Fruit fly (Drosophila melanogaster): ENCODE measurements around the gene Saysd1.

Gene Saysd1

DNA sequence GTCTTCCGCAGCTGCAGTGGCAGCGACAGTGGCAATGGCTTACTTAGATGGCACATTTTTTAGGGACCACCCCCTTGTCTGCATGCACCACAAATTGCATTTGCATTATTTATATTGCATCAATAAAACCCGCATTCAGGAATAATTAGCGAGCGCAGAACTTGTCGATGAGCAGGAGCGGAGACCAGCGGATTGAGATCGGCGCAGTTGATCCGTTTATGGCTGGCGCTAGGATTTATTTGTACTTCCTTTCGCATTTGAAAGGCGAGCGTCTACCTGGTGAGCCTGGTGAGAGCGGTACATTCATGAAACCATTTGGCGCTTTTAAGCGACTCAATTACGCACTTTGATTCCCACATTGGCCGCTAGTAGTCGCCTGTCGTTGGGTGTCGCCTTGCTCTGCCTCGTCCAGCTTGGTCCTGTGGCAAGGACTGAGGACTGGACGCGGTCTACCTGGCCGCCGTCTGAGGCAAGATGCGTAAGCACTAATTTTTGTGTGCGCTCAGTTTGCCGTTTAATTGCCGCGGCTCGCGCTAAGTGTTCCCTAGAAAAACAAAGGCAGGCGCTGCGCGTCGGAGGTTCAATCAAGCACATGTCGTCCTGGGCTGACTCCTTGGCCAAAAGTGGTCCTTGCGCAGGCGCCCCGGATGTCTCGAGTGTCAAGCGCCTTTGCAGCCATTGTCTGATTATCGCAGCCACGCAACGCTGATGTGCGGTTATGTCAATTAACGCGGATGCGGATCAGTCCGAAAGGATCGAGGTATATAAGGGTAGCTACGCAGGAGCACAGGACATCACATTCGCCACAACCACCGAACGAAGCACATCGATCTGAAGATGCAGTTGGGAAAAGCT is 20.0 kb downstream of the Saysd1 start, which contains the start of gene CG13653 (continued):
- no peak for TF ChIP-seq NK7.1 (GFP tag; optimal IDR thresholded peaks at IDR 0.05)
- no peak for TF ChIP-seq bbx (GFP tag; IDR thresholded peaks at IDR 0.05; ENCODE audit: partially characterized antibody)
- no peak for TF ChIP-seq wek (GFP tag; optimal IDR thresholded peaks at IDR 0.05)

DNA sequence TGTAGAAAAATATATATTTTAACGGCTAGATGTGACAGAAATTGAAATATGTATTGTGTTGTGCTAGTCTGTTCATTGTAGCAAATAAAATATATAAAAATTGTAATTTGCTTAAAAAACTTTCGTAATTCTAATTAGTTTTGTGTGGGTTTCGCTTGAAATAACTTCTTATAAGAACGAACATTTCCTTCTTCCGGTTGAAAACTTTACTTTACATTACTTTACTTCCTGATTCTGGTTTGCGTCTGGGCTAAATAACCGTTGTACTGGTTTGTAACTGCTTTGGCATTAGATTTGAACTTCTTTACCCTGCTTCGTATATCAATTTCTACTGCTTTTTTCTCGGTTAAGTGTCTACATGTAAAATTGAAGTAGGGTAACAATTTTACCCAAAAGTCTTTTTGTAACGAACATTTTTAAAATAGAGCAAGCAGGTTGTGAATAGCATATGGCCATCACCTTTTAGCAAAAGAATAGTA is 21.2 kb downstream of the Saysd1 start, which contains the start of gene lobo:
lobo (minus strand) TSS at position 51 of the 479 bp plus-strand sequence.
- TF ChIP-seq bab2 (GFP tag; optimal IDR thresholded peaks at IDR 0.05) = peak; percentile 53
- TF ChIP-seq pb (GFP tag; optimal IDR thresholded peaks at IDR 0.05) = peak; percentile 57
- TF ChIP-seq Chrac-16 (GFP tag; optimal IDR thresholded peaks at IDR 0.05) = peak; percentile 1
- TF ChIP-seq CG6272 (GFP tag; IDR thresholded peaks at IDR 0.05) = peak; percentile 28; the same call in 1 of the 2 replicates
- peak; percentile 59 for TF ChIP-seq CG17385 (GFP tag; optimal IDR thresholded peaks at IDR 0.05)
- peak; percentile 49 for TF ChIP-seq MBD-R2 (GFP tag; IDR thresholded peaks at IDR 0.05)
- TF ChIP-seq schlank (tag; optimal IDR thresholded peaks at IDR 0.05) = peak; percentile 45
- peak; percentile 62 for TF ChIP-seq crc (GFP tag; optimal IDR thresholded peaks at IDR 0.05)
- peak; percentile 25 for TF ChIP-seq CG6854 (GFP tag; optimal IDR thresholded peaks at IDR 0.05)
- TF ChIP-seq bcd (GFP tag; optimal IDR thresholded peaks at IDR 0.05) = peak; percentile 80
- peak; percentile 27 for TF ChIP-seq Oli (tag; optimal IDR thresholded peaks at IDR 0.05)
- TF ChIP-seq ERR (GFP tag; optimal IDR thresholded peaks at IDR 0.05) = peak; percentile 12
- TF ChIP-seq Adf1 (GFP tag; IDR thresholded peaks at IDR 0.05) = peak; percentile 48
- peak; percentile 32 for TF ChIP-seq CG7556 (GFP tag; optimal IDR thresholded peaks at IDR 0.05)
- TF ChIP-seq CG30431 (GFP tag; optimal IDR thresholded peaks at IDR 0.05) = peak; percentile 36
- TF ChIP-seq CG9817 (tag; optimal IDR thresholded peaks at IDR 0.05) = peak; percentile 75
- TF ChIP-seq hbn (GFP tag; IDR thresholded peaks at IDR 0.05; ENCODE audit: partially characterized antibody) = no peak
- peak; percentile 77 for TF ChIP-seq CG12391 (tag; optimal IDR thresholded peaks at IDR 0.05)
- peak; percentile 50; the same call in 1 of the 2 replicates for TF ChIP-seq CG32532 (GFP tag; IDR thresholded peaks at IDR 0.05)
- TF ChIP-seq croc (GFP tag; conservative IDR thresholded peaks at IDR 0.05) = no peak
- no peak for TF ChIP-seq CG14667 (GFP tag; IDR thresholded peaks at IDR 0.05)
- TF ChIP-seq CG4617 (GFP tag; optimal IDR thresholded peaks at IDR 0.05; ENCODE audit: borderline replicate concordance) = peak; percentile 12
- TF ChIP-seq cato (GFP tag; optimal IDR thresholded peaks at IDR 0.05; ENCODE audit: borderline replicate concordance) = peak; percentile 34
- TF ChIP-seq pita (GFP tag; optimal IDR thresholded peaks at IDR 0.05) = peak; percentile 83
- TF ChIP-seq CG9797 (GFP tag; optimal IDR thresholded peaks at IDR 0.05) = no peak
- no peak for TF ChIP-seq klu (GFP tag; IDR thresholded peaks at IDR 0.05)
- TF ChIP-seq Dp (GFP tag; optimal IDR thresholded peaks at IDR 0.05) = peak; percentile 29
- peak; percentile 62; the same call in 1 of the 2 replicates for TF ChIP-seq CG42726 (GFP tag; IDR thresholded peaks at IDR 0.05; ENCODE audit: partially characterized antibody)
- TF ChIP-seq slbo (GFP tag; IDR thresholded peaks at IDR 0.05) = peak; percentile 85
- TF ChIP-seq toy (GFP tag; IDR thresholded peaks at IDR 0.05) = no peak
- TF ChIP-seq gem (tag; optimal IDR thresholded peaks at IDR 0.05) = no peak
- TF ChIP-seq CG5180 (GFP tag; optimal IDR thresholded peaks at IDR 0.05) = peak; percentile 35
- peak; percentile 8 for TF ChIP-seq CG6654 (GFP tag; optimal IDR thresholded peaks at IDR 0.05)
- TF ChIP-seq bigmax (GFP tag; optimal IDR thresholded peaks at IDR 0.05) = peak; percentile 14
- peak; percentile 95 for TF ChIP-seq ci (GFP tag; IDR thresholded peaks at IDR 0.05)
- TF ChIP-seq CG14965 (GFP tag; optimal IDR thresholded peaks at IDR 0.05; ENCODE audit: borderline replicate concordance) = peak; percentile 11
- TF ChIP-seq CG10366 (GFP tag; IDR thresholded peaks at IDR 0.05) = peak; percentile 70
- peak; percentile 58 for TF ChIP-seq CG10267 (tag; optimal IDR thresholded peaks at IDR 0.05)
- TF ChIP-seq fd3F (GFP tag; optimal IDR thresholded peaks at IDR 0.05) = peak; percentile 53
- peak; percentile 45 for TF ChIP-seq trh (GFP tag; optimal IDR thresholded peaks at IDR 0.05)
- TF ChIP-seq hkb (optimal IDR thresholded peaks at IDR 0.05) = no peak
- TF ChIP-seq hkb (GFP tag; IDR thresholded peaks at IDR 0.05) = peak; percentile 19; the same call in 1 of the 2 replicates
- peak; percentile 58 for TF ChIP-seq CG10654 (GFP tag; optimal IDR thresholded peaks at IDR 0.05)
- TF ChIP-seq HLHmδ (GFP tag; optimal IDR thresholded peaks at IDR 0.05) = no peak

Data from whole organism, embryonic.